Worm (Caenorhabditis elegans) whole organism, early embryonic: ENCODE data around the gene R04D3.4.

Experiments
- B0310.2 ChIP-seq: sonication (generic microtip); optimal IDR thresholded peaks from 2 replicates; lab custom pipeline; 2016; ENCODE audit warnings: mild to moderate bottlenecking, missing genetic modification characterization, missing compliant biosample characterization
- F13C5.2 ChIP-seq: sonication (generic microtip); optimal IDR thresholded peaks from 2 replicates; lab custom pipeline; 2017; ENCODE audit warnings: mild to moderate bottlenecking, missing genetic modification characterization, inconsistent platforms, missing compliant biosample characterization
- ama-1 ChIP-seq: fragments of 150-350 bp; optimal IDR thresholded peaks from 2 replicates; lab custom pipeline; 2014
- ceh-13 ChIP-seq: fragments of 200-800 bp; sonication (Bioruptor generic); optimal IDR thresholded peaks from 2 replicates; lab custom pipeline; 2018; ENCODE audit warnings: mild to moderate bottlenecking, missing genetic modification characterization, missing compliant biosample characterization
- ceh-36 ChIP-seq: sonication (generic microtip); optimal IDR thresholded peaks from 2 replicates; lab custom pipeline; 2016; ENCODE audit warnings: missing genetic modification characterization, inconsistent platforms, missing compliant biosample characterization
- flt-1 ChIP-seq: fragments of 200-800 bp; sonication (Bioruptor generic); IDR thresholded peaks from 2 replicates; pipeline ENCODE4 v1.3.6; 2022; ENCODE audit warnings: missing genetic modification characterization, missing compliant biosample characterization
- hmbx-1 ChIP-seq: sonication (generic microtip); optimal IDR thresholded peaks from 2 replicates; lab custom pipeline; 2016; ENCODE audit warnings: mild to moderate bottlenecking, missing genetic modification characterization, missing compliant biosample characterization
- hnd-1 ChIP-seq: sonication (generic microtip); optimal IDR thresholded peaks from 2 replicates; lab custom pipeline; 2016; ENCODE audit warnings: missing genetic modification characterization, missing compliant biosample characterization
- pes-1 ChIP-seq: fragments of 200-800 bp; sonication (Bioruptor generic); IDR thresholded peaks from 2 replicates; pipeline ENCODE4 v1.3.6; 2022; ENCODE audit warnings: missing genetic modification reagents, missing genetic modification characterization, missing compliant biosample characterization
- scrt-1 ChIP-seq: fragments of 200-800 bp; sonication (Bioruptor generic); IDR thresholded peaks from 2 replicates; pipeline ENCODE4 v1.3.6; 2022; ENCODE audit warnings: missing genetic modification characterization, missing compliant biosample characterization
- sea-1 ChIP-seq: fragments of 200-800 bp; sonication (Bioruptor generic); conservative IDR thresholded peaks from 2 replicates; pipeline ENCODE4 v1.3.6; 2022; ENCODE audit warnings: missing genetic modification characterization, missing compliant biosample characterization
- tbx-37 ChIP-seq: fragments of 200-800 bp; sonication (Bioruptor generic); conservative IDR thresholded peaks from 2 replicates; pipeline ENCODE4 v1.3.6; 2022; ENCODE audit warnings: missing genetic modification reagents, missing genetic modification characterization, missing compliant biosample characterization
- tra-4 ChIP-seq: sonication (generic microtip); optimal IDR thresholded peaks from 2 replicates; lab custom pipeline; 2017; ENCODE audit warnings: missing genetic modification characterization, missing compliant biosample characterization

DNA sequence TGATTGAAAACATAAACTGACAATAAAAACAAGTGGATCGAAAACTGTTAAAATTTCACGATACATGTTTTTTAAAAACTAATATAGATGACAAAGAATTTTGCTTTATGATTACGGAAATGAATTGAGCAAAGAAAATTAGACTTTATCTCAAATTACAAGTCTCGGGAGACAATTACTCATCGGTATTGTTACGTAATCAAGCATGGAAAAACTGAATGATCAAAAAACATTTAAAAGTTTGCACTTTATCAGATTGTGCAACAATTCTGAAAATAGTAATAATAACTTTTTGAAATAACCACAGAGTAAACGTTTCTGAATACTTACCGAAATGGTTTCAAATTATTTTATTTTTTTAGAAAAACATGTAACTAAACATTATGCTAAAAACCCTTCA lies 17.2 kb upstream of the R04D3.4 start, which contains the start of gene srd-43:
- TF ChIP-seq hnd-1 (tag; lab: Kevin White, UChicago) (no peak), B0310.2 (tag; lab: Kevin White, UChicago) (no peak), scrt-1 (GFP tag; lab: Robert Waterston, UW) (no peak), pes-1 (GFP tag; lab: Robert Waterston, UW) (no peak), sea-1 (GFP tag; lab: Robert Waterston, UW) (no peak), tbx-37 (GFP tag; lab: Robert Waterston, UW) (no peak), ama-1 (lab: Kevin White, UChicago) (no peak), hmbx-1 (tag; lab: Kevin White, UChicago) (no peak), ceh-36 (no peak), F13C5.2 (tag; lab: Kevin White, UChicago) (no peak), flt-1 (GFP tag; lab: Robert Waterston, UW) (no peak), tra-4 (tag; lab: Kevin White, UChicago) (no peak), ceh-13 (GFP tag; lab: Kevin White, UChicago) (no peak)
